Fruit fly (Drosophila melanogaster) whole organism, wandering third instar larva: Measurements from ENCODE around the gene Blos3.

ENCODE experiments used
- CG32264 ChIP-seq: fragments of 200-800 bp; sonication (Bioruptor generic); optimal IDR thresholded peaks from 2 replicates; lab custom pipeline; 2016; ENCODE audit warnings: missing biosample characterization, missing genetic modification characterization
- Hr78 ChIP-seq: fragments of >200 bp; optimal IDR thresholded peaks from 2 replicates; lab custom pipeline; 2017; ENCODE audit warnings: missing biosample characterization, missing genetic modification characterization
- Jra ChIP-seq: sonication (Bioruptor generic); optimal IDR thresholded peaks from 2 replicates; lab custom pipeline; 2016; ENCODE audit warnings: missing biosample characterization, missing genetic modification characterization
- Mio ChIP-seq: sonication (Bioruptor generic); optimal IDR thresholded peaks from 2 replicates; lab custom pipeline; 2016; ENCODE audit warnings: missing biosample characterization, missing genetic modification characterization
- OdsH ChIP-seq: fragments of 200-800 bp; sonication (Bioruptor generic); optimal IDR thresholded peaks from 2 replicates; lab custom pipeline; 2016; ENCODE audit warnings: missing biosample characterization, mild to moderate bottlenecking, missing genetic modification characterization
- Rel ChIP-seq, 2 experiments: fragments of 200-800 bp; sonication (Bioruptor generic) in 1 of 2; optimal IDR thresholded peaks; 2 replicates in 1 of 2; 3 replicates in 1 of 2; lab custom pipeline; 2016 to 2019; ENCODE audit warnings: mild to moderate bottlenecking in 2 of 2, missing biosample characterization in 2 of 2, missing genetic modification characterization in 2 of 2, moderate library complexity in 1 of 2
- Sp1 ChIP-seq: fragments of 200-800 bp; sonication (Bioruptor generic); optimal IDR thresholded peaks from 3 replicates; lab custom pipeline; 2019; ENCODE audit warnings: missing biosample characterization, mild to moderate bottlenecking, missing genetic modification characterization, moderate library complexity
- ey ChIP-seq: fragments of 200-800 bp; sonication (Bioruptor generic); optimal IDR thresholded peaks from 2 replicates; lab custom pipeline; 2016; ENCODE audit warnings: missing biosample characterization, missing genetic modification characterization
- pan ChIP-seq: fragments of >200 bp; optimal IDR thresholded peaks from 2 replicates; lab custom pipeline; 2017
- psq ChIP-seq: fragments of 200-800 bp; sonication (Bioruptor generic); optimal IDR thresholded peaks from 3 replicates; lab custom pipeline; 2017; ENCODE audit warnings: missing biosample characterization, mild to moderate bottlenecking, missing genetic modification characterization, moderate library complexity
- sv ChIP-seq: fragments of 200-800 bp; sonication (Bioruptor generic); optimal IDR thresholded peaks from 3 replicates; lab custom pipeline; 2016; ENCODE audit warnings: missing biosample characterization, missing genetic modification characterization
- tai ChIP-seq: sonication (Bioruptor generic); optimal IDR thresholded peaks from 2 replicates; lab custom pipeline; 2016; ENCODE audit warnings: missing biosample characterization, missing genetic modification characterization
- usp ChIP-seq: fragments of >200 bp; optimal IDR thresholded peaks from 2 replicates; lab custom pipeline; 2017; ENCODE audit warnings: missing biosample characterization, missing genetic modification characterization
- woc ChIP-seq: sonication (Bioruptor generic); optimal IDR thresholded peaks from 2 replicates; lab custom pipeline; 2016; ENCODE audit warnings: missing biosample characterization, mild to moderate bottlenecking, missing genetic modification characterization

DNA sequence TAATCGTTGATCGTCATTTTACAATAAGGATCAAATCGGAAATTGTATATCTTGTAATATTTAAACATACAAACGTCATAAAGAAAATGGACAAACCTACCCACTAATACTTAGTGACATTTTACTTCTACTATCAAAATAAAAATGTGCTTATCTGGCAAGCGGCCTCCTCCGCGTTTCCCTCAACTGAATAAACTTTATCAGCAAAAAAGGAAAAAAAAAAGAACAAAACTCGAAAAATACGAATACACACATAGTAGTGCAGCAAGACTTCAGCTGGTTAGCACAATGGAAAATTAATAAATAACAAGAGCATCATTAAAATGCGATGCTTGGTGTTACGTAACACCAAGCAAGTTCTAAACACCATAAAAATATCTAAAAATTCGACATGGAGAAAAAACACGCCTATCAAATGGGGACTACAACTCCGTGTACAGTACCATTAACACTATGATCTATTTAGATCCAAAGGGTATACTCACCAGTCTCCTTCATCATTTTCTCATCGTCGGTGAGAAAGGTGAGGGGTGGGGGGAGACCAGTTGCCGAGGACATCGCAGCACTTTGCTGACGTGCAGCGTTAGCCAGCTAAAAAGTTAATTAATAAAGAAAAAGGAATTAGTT, 27.5 kb downstream of the Blos3 start:
- TF ChIP-seq CG32264 (GFP tag; lab: Kevin White, UChicago), result no peak
- TF ChIP-seq usp (GFP tag; lab: Kevin White, UChicago), result no peak
- no peak for TF ChIP-seq tai (GFP tag; lab: Kevin White, UChicago)
- TF ChIP-seq Mio, result no peak
- no peak for TF ChIP-seq woc
- no peak for TF ChIP-seq OdsH
- no peak for TF ChIP-seq psq
- no peak for TF ChIP-seq Sp1 (GFP tag; lab: Kevin White, UChicago)
- no peak for TF ChIP-seq sv (GFP tag; lab: Kevin White, UChicago)
- no peak for TF ChIP-seq Jra (GFP tag; lab: Kevin White, UChicago)
- no peak for TF ChIP-seq ey (GFP tag; lab: Kevin White, UChicago)
- TF ChIP-seq pan, result no peak
- no peak for TF ChIP-seq Rel (GFP tag; optimal IDR thresholded peaks at IDR 0.05; lab: Kevin White, UChicago)
- no peak for TF ChIP-seq Rel (tag; optimal IDR thresholded peaks at IDR 0.05; lab: Kevin White, UChicago)
- TF ChIP-seq Hr78, result no peak
